Worm (Caenorhabditis elegans): ENCODE results near the gene C56E10.3.

ce11 chrX:6669366-6669765 is 23.9 kb downstream of the C56E10.3 start:
- no peak for TF ChIP-seq flt-1 (GFP tag; IDR thresholded peaks at IDR 0.05)
- TF ChIP-seq aly-1 (tag; optimal IDR thresholded peaks at IDR 0.05): no peak
- no peak for TF ChIP-seq tbx-11 (GFP tag; IDR thresholded peaks at IDR 0.05)
- TF ChIP-seq hnd-1 (tag; optimal IDR thresholded peaks at IDR 0.05): no peak
